Worm (Caenorhabditis elegans) whole organism, mixed stage, embryonic: ENCODE results near the gene srh-15.

Experiments used
- M03D4.4 ChIP-seq: sonication (generic microtip); optimal IDR thresholded peaks from 2 replicates; lab custom pipeline; 2017; ENCODE audit warnings: mild to moderate bottlenecking, missing genetic modification characterization, missing compliant biosample characterization
- blmp-1 ChIP-seq: fragments of 150-350 bp; optimal IDR thresholded peaks from 2 replicates; lab custom pipeline; 2014; ENCODE audit warnings: missing biosample characterization, missing genetic modification characterization
- elt-1 ChIP-seq: sonication (generic microtip); optimal IDR thresholded peaks from 2 replicates; lab custom pipeline; 2017; ENCODE audit warnings: missing genetic modification characterization, mild to moderate bottlenecking, missing compliant biosample characterization, antibody characterized with exemption, moderate library complexity, borderline replicate concordance; ENCODE audit not compliant: insufficient read depth
- lin-13 ChIP-seq: fragments of 150-350 bp; optimal IDR thresholded peaks from 2 replicates; lab custom pipeline; 2014; ENCODE audit warnings: missing biosample characterization, missing genetic modification characterization
- lin-32 ChIP-seq: fragments of 200-800 bp; sonication (Bioruptor generic); optimal IDR thresholded peaks from 2 replicates; lab custom pipeline; 2018; ENCODE audit warnings: mild to moderate bottlenecking, missing genetic modification characterization, missing compliant biosample characterization
- nhr-237 ChIP-seq: fragments of 150-350 bp; optimal IDR thresholded peaks from 2 replicates; lab custom pipeline; 2014; ENCODE audit warnings: missing biosample characterization, missing genetic modification characterization
- nhr-28 ChIP-seq: fragments of 150-350 bp; optimal IDR thresholded peaks from 2 replicates; lab custom pipeline; 2014; ENCODE audit warnings: missing biosample characterization, missing genetic modification characterization
- unc-120 ChIP-seq: sonication (generic microtip); optimal IDR thresholded peaks from 2 replicates; lab custom pipeline; 2017; ENCODE audit warnings: missing genetic modification characterization, missing compliant biosample characterization; ENCODE audit not compliant: poor library complexity, severe bottlenecking
- unc-62 ChIP-seq: fragments of 150-350 bp; optimal IDR thresholded peaks from 2 replicates; lab custom pipeline; 2014; ENCODE audit warnings: missing biosample characterization, missing genetic modification reagents, missing genetic modification characterization

ce11 chrV:13298706-13299105 is 22.1 kb upstream of the srh-15 start:
- no peak for TF ChIP-seq nhr-237
- no peak for TF ChIP-seq M03D4.4 (tag; lab: Kevin White, UChicago)
- TF ChIP-seq unc-62 (GFP tag; lab: Kevin White, UChicago) = no peak
- TF ChIP-seq lin-13 (tag; lab: Kevin White, UChicago) = no peak
- TF ChIP-seq unc-120 (tag; lab: Kevin White, UChicago) = no peak
- TF ChIP-seq lin-32 (GFP tag; lab: Kevin White, UChicago) = no peak
- no peak for TF ChIP-seq blmp-1 (tag; lab: Kevin White, UChicago)
- no peak for TF ChIP-seq elt-1 (tag; lab: Kevin White, UChicago)
- no peak for TF ChIP-seq nhr-28
